Fruit fly (Drosophila melanogaster) whole organism, embryonic: Measurements from ENCODE around the gene CG33096.

ENCODE experiments used
- Antp ChIP-seq: fragments of 200-800 bp; sonication (Bioruptor generic); optimal IDR thresholded peaks from 3 replicates; lab custom pipeline; 2016; ENCODE audit warnings: missing biosample characterization, missing genetic modification characterization
- Atf6 ChIP-seq: fragments of 200-800 bp; sonication (Bioruptor generic); IDR thresholded peaks from 2 replicates; pipeline ENCODE4 v1.3.6; 2022; ENCODE audit warnings: missing biosample characterization, missing genetic modification characterization
- BEAF-32 ChIP-seq: fragments of 200-800 bp; sonication (Bioruptor generic); optimal IDR thresholded peaks from 3 replicates; lab custom pipeline; 2017; ENCODE audit warnings: missing biosample characterization, missing genetic modification characterization, mild to moderate bottlenecking, moderate library complexity, missing genetic modification reagents
- Bgb ChIP-seq: fragments of 200-800 bp; sonication (Bioruptor generic); IDR thresholded peaks from 2 replicates; pipeline ENCODE4 v1.3.6; 2022; ENCODE audit warnings: missing biosample characterization, missing genetic modification characterization; ENCODE audit not compliant: partially characterized antibody
- CG12942 ChIP-seq: fragments of 200-800 bp; sonication (Bioruptor generic); optimal IDR thresholded peaks from 3 replicates; lab custom pipeline; 2016; ENCODE audit warnings: missing biosample characterization, missing genetic modification characterization
- CG14050 ChIP-seq: fragments of 200-800 bp; sonication (Bioruptor generic); IDR thresholded peaks from 3 replicates; pipeline ENCODE4 v1.3.6; 2022; ENCODE audit warnings: missing biosample characterization, missing genetic modification characterization
- CG15514 ChIP-seq: fragments of 200-800 bp; sonication (Bioruptor generic); optimal IDR thresholded peaks from 3 replicates; lab custom pipeline; 2017; ENCODE audit warnings: missing biosample characterization, missing genetic modification characterization, mild to moderate bottlenecking, moderate library complexity, missing genetic modification reagents
- CG1602 ChIP-seq: fragments of 200-800 bp; sonication (Bioruptor generic); optimal IDR thresholded peaks from 3 replicates; lab custom pipeline; 2016; ENCODE audit warnings: missing biosample characterization, missing genetic modification characterization
- CG18476 ChIP-seq: fragments of 200-800 bp; sonication (Bioruptor generic); optimal IDR thresholded peaks from 2 replicates; lab custom pipeline; 2016; ENCODE audit warnings: missing biosample characterization, mild to moderate bottlenecking, missing genetic modification characterization
- CG2712 ChIP-seq: fragments of 200-800 bp; optimal IDR thresholded peaks from 3 replicates; lab custom pipeline; 2019; ENCODE audit warnings: missing biosample characterization, mild to moderate bottlenecking, missing genetic modification characterization, moderate library complexity
- CG30020 ChIP-seq: fragments of 200-800 bp; optimal IDR thresholded peaks from 2 replicates; lab custom pipeline; 2019; ENCODE audit warnings: missing biosample characterization, mild to moderate bottlenecking, missing genetic modification characterization, moderate library complexity
- CG31441 ChIP-seq: fragments of 200-800 bp; sonication (Bioruptor generic); IDR thresholded peaks from 2 replicates; pipeline ENCODE4 v1.3.6; 2022; ENCODE audit warnings: missing biosample characterization, missing genetic modification characterization
- CG34422 ChIP-seq: fragments of 200-800 bp; sonication (Bioruptor generic); IDR thresholded peaks from 3 replicates; pipeline ENCODE4 v1.3.6; 2022; ENCODE audit warnings: missing biosample characterization, missing genetic modification characterization
- CG42726 ChIP-seq: fragments of 200-800 bp; sonication (Bioruptor generic); IDR thresholded peaks from 2 replicates; pipeline ENCODE4 v1.3.6; 2022; ENCODE audit warnings: missing biosample characterization, missing genetic modification characterization; ENCODE audit not compliant: partially characterized antibody
- CG6791 ChIP-seq: fragments of 200-800 bp; sonication (Bioruptor generic); IDR thresholded peaks from 3 replicates; pipeline ENCODE4 v1.3.6; 2022; ENCODE audit warnings: missing biosample characterization, missing genetic modification characterization; ENCODE audit not compliant: partially characterized antibody
- CG7271 ChIP-seq: fragments of 200-800 bp; sonication (Bioruptor generic); optimal IDR thresholded peaks from 2 replicates; lab custom pipeline; 2018; ENCODE audit warnings: missing biosample characterization, mild to moderate bottlenecking, missing genetic modification characterization, moderate library complexity
- CG7745 ChIP-seq: fragments of 200-800 bp; sonication (Bioruptor generic); optimal IDR thresholded peaks from 2 replicates; lab custom pipeline; 2018; ENCODE audit warnings: missing biosample characterization, mild to moderate bottlenecking, missing genetic modification characterization, moderate library complexity
- CG9215 ChIP-seq: fragments of 200-800 bp; sonication (Bioruptor generic); IDR thresholded peaks from 2 replicates; pipeline ENCODE4 v1.3.6; 2022; ENCODE audit warnings: missing biosample characterization, missing genetic modification characterization
- CG9609 ChIP-seq: fragments of 200-800 bp; sonication (Bioruptor generic); optimal IDR thresholded peaks from 3 replicates; lab custom pipeline; 2016; ENCODE audit warnings: missing biosample characterization, missing genetic modification characterization
- CG9727 ChIP-seq: fragments of 200-800 bp; sonication (Bioruptor generic); optimal IDR thresholded peaks from 3 replicates; lab custom pipeline; 2017; ENCODE audit warnings: missing biosample characterization, mild to moderate bottlenecking, missing genetic modification characterization
- CHES-1-like ChIP-seq: fragments of 200-800 bp; sonication (Bioruptor generic); optimal IDR thresholded peaks from 2 replicates; lab custom pipeline; 2016; ENCODE audit warnings: missing biosample characterization, missing genetic modification characterization
- CkIIα-i1 ChIP-seq: fragments of 200-800 bp; sonication (Bioruptor generic); IDR thresholded peaks from 2 replicates; pipeline ENCODE4 v1.3.6; 2022; ENCODE audit warnings: missing biosample characterization, missing genetic modification characterization
- Dbx ChIP-seq: fragments of 200-800 bp; sonication (Bioruptor generic); IDR thresholded peaks from 3 replicates; pipeline ENCODE4 v1.3.6; 2022; ENCODE audit warnings: missing biosample characterization, missing genetic modification characterization
- Dp ChIP-seq: fragments of 200-800 bp; sonication (Bioruptor generic); optimal IDR thresholded peaks from 2 replicates; lab custom pipeline; 2018; ENCODE audit warnings: missing biosample characterization, mild to moderate bottlenecking, missing genetic modification characterization, moderate library complexity
- Drgx ChIP-seq: fragments of 200-800 bp; sonication (Bioruptor generic); IDR thresholded peaks from 2 replicates; pipeline ENCODE4 v1.3.6; 2022; ENCODE audit warnings: missing biosample characterization, missing genetic modification characterization
- HLH4C ChIP-seq: fragments of 200-800 bp; sonication (Bioruptor generic); IDR thresholded peaks from 3 replicates; pipeline ENCODE4 v1.3.6; 2022; ENCODE audit warnings: missing biosample characterization, missing genetic modification characterization; ENCODE audit not compliant: partially characterized antibody
- Jarid2 ChIP-seq: fragments of 200-800 bp; sonication (Bioruptor generic); optimal IDR thresholded peaks from 3 replicates; lab custom pipeline; 2017; ENCODE audit warnings: mild to moderate bottlenecking, missing biosample characterization, missing genetic modification reagents, missing genetic modification characterization
- Mad ChIP-seq: fragments of 200-800 bp; sonication (Bioruptor generic); optimal IDR thresholded peaks from 2 replicates; lab custom pipeline; 2016; ENCODE audit warnings: missing biosample characterization, missing genetic modification characterization
- Max ChIP-seq: fragments of 200-800 bp; sonication (Bioruptor generic); optimal IDR thresholded peaks from 2 replicates; lab custom pipeline; 2016; ENCODE audit warnings: missing biosample characterization, mild to moderate bottlenecking, missing genetic modification characterization
- Nf-YC ChIP-seq: fragments of 200-800 bp; optimal IDR thresholded peaks from 3 replicates; lab custom pipeline; 2019; ENCODE audit warnings: missing biosample characterization, mild to moderate bottlenecking, missing genetic modification characterization, moderate library complexity
- Opbp ChIP-seq: fragments of 200-800 bp; sonication (Bioruptor generic); IDR thresholded peaks from 3 replicates; pipeline ENCODE4 v1.3.6; 2022; ENCODE audit warnings: missing biosample characterization, missing genetic modification characterization; ENCODE audit not compliant: partially characterized antibody
- Tbp ChIP-seq: fragments of >200 bp; optimal IDR thresholded peaks from 2 replicates; lab custom pipeline; 2018; ENCODE audit warnings: missing biosample characterization, missing genetic modification characterization
- Vsx1 ChIP-seq: fragments of 200-800 bp; sonication (Bioruptor generic); optimal IDR thresholded peaks from 2 replicates; lab custom pipeline; 2017; ENCODE audit warnings: missing biosample characterization, mild to moderate bottlenecking, missing genetic modification characterization, missing genetic modification reagents
- Xrp1 ChIP-seq: fragments of 200-800 bp; sonication (Bioruptor generic); IDR thresholded peaks from 2 replicates; pipeline ENCODE4 v1.3.6; 2022; ENCODE audit warnings: missing biosample characterization, missing genetic modification characterization
- ara ChIP-seq: fragments of 200-800 bp; sonication (Bioruptor generic); IDR thresholded peaks from 2 replicates; pipeline ENCODE4 v1.3.6; 2022; ENCODE audit warnings: missing biosample characterization, missing genetic modification characterization
- cas ChIP-seq: fragments of 200-800 bp; sonication (Bioruptor generic); IDR thresholded peaks from 2 replicates; pipeline ENCODE4 v1.3.6; 2022; ENCODE audit warnings: missing biosample characterization, missing genetic modification characterization
- chif ChIP-seq, 2 experiments: fragments of 200-800 bp; sonication (Bioruptor generic); optimal IDR thresholded peaks; 3 replicates each; lab custom pipeline; 2016; ENCODE audit warnings: missing biosample characterization in 2 of 2, missing genetic modification characterization in 2 of 2
- ems ChIP-seq: fragments of 200-800 bp; sonication (Bioruptor generic); optimal IDR thresholded peaks from 3 replicates; lab custom pipeline; 2016; ENCODE audit warnings: missing biosample characterization, missing genetic modification characterization
- fru ChIP-seq: fragments of >200 bp; optimal IDR thresholded peaks from 2 replicates; lab custom pipeline; 2017
- gfzf ChIP-seq: fragments of 200-800 bp; sonication (Bioruptor generic); optimal IDR thresholded peaks from 2 replicates; lab custom pipeline; 2016; ENCODE audit warnings: missing biosample characterization, mild to moderate bottlenecking, missing genetic modification characterization, moderate library complexity
- h ChIP-seq: fragments of >200 bp; optimal IDR thresholded peaks from 2 replicates; lab custom pipeline; 2017
- insv ChIP-seq, 2 experiments: fragments of 200-800 bp; sonication (Bioruptor generic); optimal IDR thresholded peaks; 3 replicates each; lab custom pipeline; 2016 to 2018; ENCODE audit warnings: missing biosample characterization in 2 of 2, missing genetic modification characterization in 2 of 2
- lola ChIP-seq, 3 experiments: fragments of >200 bp in 2 of 3; fragments of 200-800 bp in 1 of 3; sonication (Bioruptor generic) in 1 of 3; optimal IDR thresholded peaks; 2 replicates each; lab custom pipeline; 2017 to 2019; ENCODE audit warnings: missing biosample characterization in 3 of 3, missing genetic modification characterization in 3 of 3, mild to moderate bottlenecking in 1 of 3, moderate library complexity in 1 of 3
- oc ChIP-seq: fragments of 200-800 bp; sonication (Bioruptor generic); optimal IDR thresholded peaks from 2 replicates; lab custom pipeline; 2018; ENCODE audit warnings: missing biosample characterization, mild to moderate bottlenecking, missing genetic modification characterization, moderate library complexity
- p53 ChIP-seq: fragments of 200-800 bp; sonication (Bioruptor generic); optimal IDR thresholded peaks from 2 replicates; lab custom pipeline; 2016; ENCODE audit warnings: missing biosample characterization, missing genetic modification characterization
- prd ChIP-seq, 3 experiments: fragments of >200 bp in 2 of 3; fragments of 200-800 bp in 1 of 3; sonication (Bioruptor generic) in 1 of 3; optimal IDR thresholded peaks in 2 of 3; IDR thresholded peaks in 1 of 3; 2 replicates in 2 of 3; 3 replicates in 1 of 3; pipeline versions ENCODE4 v1.3.6 to Lab custom; 2017 to 2022; ENCODE audit warnings: missing biosample characterization in 1 of 3, missing genetic modification characterization in 1 of 3
- slou ChIP-seq: fragments of 200-800 bp; sonication (Bioruptor generic); optimal IDR thresholded peaks from 3 replicates; lab custom pipeline; 2016; ENCODE audit warnings: missing biosample characterization, missing genetic modification characterization
- so ChIP-seq: fragments of 200-800 bp; sonication (Bioruptor generic); IDR thresholded peaks from 3 replicates; pipeline ENCODE4 v1.3.6; 2022; ENCODE audit warnings: missing biosample characterization, missing genetic modification characterization
- sr ChIP-seq: fragments of 200-800 bp; sonication (Bioruptor generic); IDR thresholded peaks from 3 replicates; pipeline ENCODE4 v1.3.6; 2022; ENCODE audit warnings: missing biosample characterization, missing genetic modification characterization
- ttk ChIP-seq: fragments of 200-800 bp; sonication (Bioruptor generic); IDR thresholded peaks from 2 replicates; pipeline ENCODE4 v2.1.2; 2022; ENCODE audit warnings: missing biosample characterization, missing genetic modification characterization

CG33096 gene

dm6 chr3R:25069569-25069968 lies 27.9 kb upstream of the CG33096 start, which contains the start of the genes Stt3B and CG11839 (continued):
- TF ChIP-seq lola (GFP tag; optimal IDR thresholded peaks at IDR 0.05; lab: Kevin White, UChicago) (peak in 1 of 3 experiments; percentile 68), Tbp (GFP tag; lab: Kevin White, UChicago) (no peak), Atf6 (peak; percentile 62; the same call in 1 of the 2 replicates), Vsx1 (GFP tag; lab: Kevin White, UChicago) (no peak), fru (lab: Kevin White, UChicago) (no peak), chif (GFP tag; optimal IDR thresholded peaks at IDR 0.05; lab: Kevin White, UChicago) (peak; percentile 55 to 82), Drgx (GFP tag; lab: Robert Waterston, UW) (no peak), CG34422 (GFP tag; lab: Robert Waterston, UW) (peak; percentile 89), CG18476 (GFP tag; lab: Kevin White, UChicago) (peak; percentile 56), CG30020 (tag; lab: Kevin White, UChicago) (peak; percentile 91), Opbp (GFP tag; lab: Robert Waterston, UW) (peak; percentile 82), Dp (GFP tag; lab: Kevin White, UChicago) (peak; percentile 44), cas (GFP tag; lab: Robert Waterston, UW) (peak; percentile 10; the same call in 1 of the 2 replicates), so (peak; percentile 25; the same call in 1 of the 3 replicates), Nf-YC (tag; lab: Kevin White, UChicago) (no peak), CG9215 (GFP tag; lab: Robert Waterston, UW) (no peak), p53 (no peak), Dbx (GFP tag; lab: Robert Waterston, UW) (peak; percentile 80), sr (GFP tag; lab: Robert Waterston, UW) (no peak), CG15514 (GFP tag; lab: Kevin White, UChicago) (peak; percentile 70), CG12942 (GFP tag; lab: Kevin White, UChicago) (peak; percentile 75), gfzf (GFP tag; lab: Kevin White, UChicago) (peak; percentile 46), ttk (0 out of 2 replicates have a peak, but pooled peaks have one; percentile 6), CG14050 (GFP tag; lab: Robert Waterston, UW) (peak; percentile 55), Bgb (GFP tag; lab: Robert Waterston, UW) (peak; percentile 91), BEAF-32 (GFP tag; lab: Kevin White, UChicago) (peak; percentile 97), ems (GFP tag; lab: Kevin White, UChicago) (peak; percentile 82), insv (GFP tag; optimal IDR thresholded peaks at IDR 0.05; lab: Kevin White, UChicago) (peak in 1 of 2 experiments; percentile 37), Xrp1 (GFP tag; lab: Robert Waterston, UW) (peak; percentile 62; the same call in 1 of the 2 replicates), oc (tag; lab: Kevin White, UChicago) (no peak), ara (GFP tag; lab: Robert Waterston, UW) (no peak; the same call in 1 of the 2 replicates), CG7271 (peak; percentile 11), CG9609 (GFP tag; lab: Kevin White, UChicago) (peak; percentile 74), CG7745 (tag; lab: Kevin White, UChicago) (peak; percentile 23), h (lab: Kevin White, UChicago) (no peak), Jarid2 (GFP tag; lab: Kevin White, UChicago) (no peak), prd (optimal IDR thresholded peaks at IDR 0.05; lab: Kevin White, UChicago) (no peak), prd (GFP tag; IDR thresholded peaks at IDR 0.05; lab: Robert Waterston, UW) (peak; percentile 79), CG2712 (peak; percentile 85), Antp (peak; percentile 76), CG1602 (GFP tag; lab: Kevin White, UChicago) (peak; percentile 69), CG9727 (peak; percentile 74), CG42726 (GFP tag; lab: Robert Waterston, UW) (peak; percentile 89; the same call in 1 of the 2 replicates), CkIIα-i1 (GFP tag; lab: Robert Waterston, UW) (no peak), slou (GFP tag; lab: Kevin White, UChicago) (peak; percentile 48), HLH4C (GFP tag; lab: Robert Waterston, UW) (peak; percentile 83), CHES-1-like (GFP tag; lab: Kevin White, UChicago) (peak; percentile 86), Mad (GFP tag; lab: Kevin White, UChicago) (peak; percentile 72), CG31441 (GFP tag; lab: Robert Waterston, UW) (no peak), CG6791 (GFP tag; lab: Robert Waterston, UW) (peak; percentile 82), Max (GFP tag; lab: Kevin White, UChicago) (peak; percentile 77)
